Worm (Caenorhabditis elegans) whole organism, L4 larva: ENCODE results near the gene Y47D3A.1.

ENCODE experiments used
- D1046.2 ChIP-seq: fragments of 200-800 bp; sonication (Bioruptor generic); IDR thresholded peaks from 2 replicates; pipeline ENCODE4 v1.3.6; 2022; ENCODE audit warnings: missing genetic modification characterization, missing compliant biosample characterization
- F49E8.2 ChIP-seq: sonication (generic microtip); optimal IDR thresholded peaks from 2 replicates; lab custom pipeline; 2016; ENCODE audit warnings: missing compliant biosample characterization, mild to moderate bottlenecking, missing genetic modification characterization, borderline replicate concordance
- Y48G9A.11 ChIP-seq: fragments of 200-800 bp; sonication (Bioruptor generic); IDR thresholded peaks from 2 replicates; pipeline ENCODE4 v1.3.6; 2022; ENCODE audit warnings: missing genetic modification reagents, missing genetic modification characterization, missing compliant biosample characterization
- Y75B8A.6 ChIP-seq: fragments of 200-800 bp; sonication (Bioruptor generic); IDR thresholded peaks from 2 replicates; pipeline ENCODE4 v1.3.6; 2022; ENCODE audit warnings: missing genetic modification reagents, missing genetic modification characterization, missing compliant biosample characterization
- ceh-20 ChIP-seq: fragments of 200-800 bp; sonication (Bioruptor generic); IDR thresholded peaks from 2 replicates; pipeline ENCODE4 v1.3.6; 2022; ENCODE audit warnings: missing genetic modification reagents, missing genetic modification characterization, missing compliant biosample characterization
- ceh-32 ChIP-seq: sonication (generic microtip); optimal IDR thresholded peaks from 2 replicates; lab custom pipeline; 2016; ENCODE audit warnings: mild to moderate bottlenecking, missing genetic modification characterization, missing compliant biosample characterization; ENCODE audit not compliant: poor library complexity
- ceh-44 ChIP-seq: fragments of 200-800 bp; sonication (Bioruptor generic); IDR thresholded peaks from 2 replicates; pipeline ENCODE4 v1.3.6; 2022; ENCODE audit warnings: missing genetic modification reagents, missing genetic modification characterization, missing compliant biosample characterization
- ceh-82 ChIP-seq: sonication (generic microtip); optimal IDR thresholded peaks from 2 replicates; lab custom pipeline; 2017; ENCODE audit warnings: missing biosample characterization, missing genetic modification characterization
- daf-12 ChIP-seq: fragments of 150-350 bp; optimal IDR thresholded peaks from 2 replicates; lab custom pipeline; 2014; ENCODE audit warnings: missing biosample characterization, missing genetic modification reagents, missing genetic modification characterization
- daf-8 ChIP-seq: fragments of 200-800 bp; sonication (Bioruptor generic); IDR thresholded peaks from 2 replicates; pipeline ENCODE4 v1.3.6; 2022; ENCODE audit warnings: missing genetic modification characterization, missing compliant biosample characterization
- dmd-6 ChIP-seq: fragments of 200-800 bp; sonication (Bioruptor generic); IDR thresholded peaks from 2 replicates; pipeline ENCODE4 v1.3.6; 2022; ENCODE audit warnings: missing genetic modification reagents, missing genetic modification characterization, missing compliant biosample characterization
- dmd-9 ChIP-seq: fragments of 200-800 bp; sonication (Bioruptor generic); IDR thresholded peaks from 2 replicates; pipeline ENCODE4 v1.3.6; 2022; ENCODE audit warnings: missing genetic modification reagents, missing genetic modification characterization, missing compliant biosample characterization
- dpl-1 ChIP-seq: fragments of 150-350 bp; optimal IDR thresholded peaks from 2 replicates; lab custom pipeline; 2014; ENCODE audit warnings: missing biosample characterization, missing genetic modification reagents, missing genetic modification characterization
- egl-27 ChIP-seq: sonication (generic microtip); optimal IDR thresholded peaks from 3 replicates; lab custom pipeline; 2017; ENCODE audit warnings: missing biosample characterization, missing genetic modification reagents, missing genetic modification characterization
- fkh-10 ChIP-seq: fragments of 150-350 bp; optimal IDR thresholded peaks from 2 replicates; lab custom pipeline; 2014; ENCODE audit warnings: missing biosample characterization, missing genetic modification reagents, missing genetic modification characterization
- fos-1 ChIP-seq: fragments of 150-350 bp; optimal IDR thresholded peaks from 2 replicates; lab custom pipeline; 2014; ENCODE audit warnings: missing biosample characterization, missing genetic modification characterization
- hif-1 ChIP-seq, 2 experiments: sonication (generic microtip); optimal IDR thresholded peaks; 2 replicates each; lab custom pipeline; 2016 to 2017; ENCODE audit warnings: missing compliant biosample characterization in 2 of 2, missing genetic modification characterization in 2 of 2, missing genetic modification reagents in 2 of 2, missing genotype in 2 of 2, mild to moderate bottlenecking in 1 of 2
- hlh-11 ChIP-seq: fragments of 200-800 bp; sonication (Bioruptor generic); optimal IDR thresholded peaks from 2 replicates; lab custom pipeline; 2018; ENCODE audit warnings: mild to moderate bottlenecking, missing genetic modification characterization, missing compliant biosample characterization
- hlh-30 ChIP-seq: sonication (generic microtip); optimal IDR thresholded peaks from 2 replicates; lab custom pipeline; 2017; ENCODE audit warnings: antibody characterized with exemption, mild to moderate bottlenecking, missing genetic modification characterization, missing compliant biosample characterization; ENCODE audit not compliant: insufficient read depth
- hmg-1.1 ChIP-seq: fragments of 200-800 bp; sonication (Bioruptor generic); IDR thresholded peaks from 2 replicates; pipeline ENCODE4 v1.3.6; 2022; ENCODE audit warnings: missing genetic modification reagents, missing genetic modification characterization, missing compliant biosample characterization
- lim-7 ChIP-seq: fragments of 200-800 bp; sonication (Bioruptor generic); IDR thresholded peaks from 2 replicates; pipeline ENCODE4 v1.3.6; 2022; ENCODE audit warnings: missing genetic modification characterization, missing compliant biosample characterization
- lin-13 ChIP-seq: fragments of 150-350 bp; optimal IDR thresholded peaks from 2 replicates; lab custom pipeline; 2014; ENCODE audit warnings: missing biosample characterization, missing genetic modification reagents, missing genetic modification characterization
- lin-15B ChIP-seq: fragments of 150-350 bp; sonication (generic microtip); optimal IDR thresholded peaks from 3 replicates; lab custom pipeline; 2014; ENCODE audit warnings: missing biosample characterization, missing genetic modification characterization
- lin-38 ChIP-seq: fragments of 200-800 bp; sonication (Bioruptor generic); IDR thresholded peaks from 2 replicates; pipeline ENCODE4 v1.3.6; 2022; ENCODE audit warnings: missing genetic modification reagents, missing genetic modification characterization, missing compliant biosample characterization
- lsy-2 ChIP-seq, 2 experiments: fragments of 150-350 bp in 1 of 2; sonication (generic microtip) in 1 of 2; optimal IDR thresholded peaks; 2 replicates each; lab custom pipeline; 2014 to 2017; ENCODE audit warnings: missing biosample characterization in 2 of 2, missing genetic modification characterization in 2 of 2
- madf-5 ChIP-seq, 2 experiments: fragments of 200-800 bp; sonication (Bioruptor generic); IDR thresholded peaks; 2 replicates each; pipeline ENCODE4 v1.3.6; 2022; ENCODE audit warnings: missing compliant biosample characterization in 2 of 2, missing genetic modification characterization in 2 of 2
- mes-2 ChIP-seq: sonication (generic microtip); optimal IDR thresholded peaks from 2 replicates; lab custom pipeline; 2016; ENCODE audit warnings: missing genotype, mild to moderate bottlenecking, missing genetic modification characterization, missing compliant biosample characterization; ENCODE audit not compliant: poor library complexity, severe bottlenecking
- mxl-2 ChIP-seq: fragments of 200-800 bp; sonication (Bioruptor generic); conservative IDR thresholded peaks from 2 replicates; pipeline ENCODE4 v1.3.6; 2022; ENCODE audit warnings: missing genetic modification reagents, missing genetic modification characterization, missing compliant biosample characterization
- nhr-102 ChIP-seq: sonication (generic microtip); optimal IDR thresholded peaks from 2 replicates; lab custom pipeline; 2016; ENCODE audit warnings: mild to moderate bottlenecking, missing genetic modification characterization, moderate library complexity, missing compliant biosample characterization
- nhr-111 ChIP-seq: fragments of 200-800 bp; sonication (Bioruptor generic); optimal IDR thresholded peaks from 2 replicates; lab custom pipeline; 2018; ENCODE audit warnings: mild to moderate bottlenecking, missing genetic modification characterization, missing compliant biosample characterization
- nhr-237 ChIP-seq: sonication (generic microtip); optimal IDR thresholded peaks from 2 replicates; lab custom pipeline; 2017; ENCODE audit warnings: missing biosample characterization, missing genetic modification characterization
- nhr-42 ChIP-seq: fragments of 200-800 bp; sonication (Bioruptor generic); IDR thresholded peaks from 2 replicates; pipeline ENCODE4 v1.3.6; 2022; ENCODE audit warnings: missing genetic modification characterization, missing compliant biosample characterization
- nhr-48 ChIP-seq: sonication (generic microtip); optimal IDR thresholded peaks from 2 replicates; lab custom pipeline; 2016; ENCODE audit warnings: mild to moderate bottlenecking, missing genetic modification characterization, missing compliant biosample characterization
- php-3 ChIP-seq: fragments of 200-800 bp; sonication (Bioruptor generic); IDR thresholded peaks from 2 replicates; pipeline ENCODE4 v1.3.6; 2022; ENCODE audit warnings: missing genetic modification reagents, missing genetic modification characterization, missing compliant biosample characterization
- rbr-2 ChIP-seq: sonication (generic microtip); optimal IDR thresholded peaks from 2 replicates; lab custom pipeline; 2016; ENCODE audit warnings: missing genotype, missing genetic modification characterization, missing compliant biosample characterization
- saeg-2 ChIP-seq: fragments of 200-800 bp; sonication (Bioruptor generic); IDR thresholded peaks from 2 replicates; pipeline ENCODE4 v1.3.6; 2022; ENCODE audit warnings: missing genetic modification reagents, missing genetic modification characterization, missing compliant biosample characterization
- set-16 ChIP-seq: fragments of 200-800 bp; sonication (Bioruptor generic); IDR thresholded peaks from 2 replicates; pipeline ENCODE4 v1.3.6; 2022; ENCODE audit warnings: missing genetic modification reagents, missing genetic modification characterization, missing compliant biosample characterization
- snpc-1.2 ChIP-seq: fragments of 200-800 bp; sonication (Bioruptor generic); IDR thresholded peaks from 2 replicates; pipeline ENCODE4 v1.3.6; 2022; ENCODE audit warnings: missing genetic modification reagents, missing genetic modification characterization, missing compliant biosample characterization
- snpc-4 ChIP-seq: fragments of 150-350 bp; optimal IDR thresholded peaks from 2 replicates; lab custom pipeline; 2014; ENCODE audit warnings: missing biosample characterization, missing genetic modification characterization
- spr-1 ChIP-seq: sonication (generic microtip); optimal IDR thresholded peaks from 2 replicates; lab custom pipeline; 2016; ENCODE audit warnings: mild to moderate bottlenecking, missing genetic modification characterization, missing compliant biosample characterization
- tag-97 ChIP-seq: fragments of 200-800 bp; sonication (Bioruptor generic); IDR thresholded peaks from 2 replicates; pipeline ENCODE4 v1.3.6; 2022; ENCODE audit warnings: missing genetic modification characterization, missing compliant biosample characterization
- tra-1 ChIP-seq: fragments of 200-800 bp; sonication (Bioruptor generic); IDR thresholded peaks from 2 replicates; pipeline ENCODE4 v1.3.6; 2022; ENCODE audit warnings: missing genetic modification reagents, missing genetic modification characterization, missing compliant biosample characterization
- unc-130 ChIP-seq: sonication (generic microtip); optimal IDR thresholded peaks from 2 replicates; lab custom pipeline; 2016; ENCODE audit warnings: missing genetic modification reagents, missing genetic modification characterization, missing compliant biosample characterization
- vab-7 ChIP-seq: fragments of 200-800 bp; sonication (Bioruptor generic); IDR thresholded peaks from 2 replicates; pipeline ENCODE4 v1.3.6; 2022; ENCODE audit warnings: missing genetic modification reagents, missing genetic modification characterization, missing compliant biosample characterization
- zfp-2 ChIP-seq: sonication (generic microtip); optimal IDR thresholded peaks from 2 replicates; lab custom pipeline; 2016; ENCODE audit warnings: mild to moderate bottlenecking, missing genetic modification characterization, missing compliant biosample characterization
- ztf-11 ChIP-seq: fragments of 150-350 bp; optimal IDR thresholded peaks from 2 replicates; lab custom pipeline; 2014; ENCODE audit warnings: missing biosample characterization, missing genetic modification characterization
- ztf-7 ChIP-seq: fragments of 150-350 bp; optimal IDR thresholded peaks from 2 replicates; lab custom pipeline; 2014; ENCODE audit warnings: missing biosample characterization, missing genetic modification characterization

Y47D3A.1 gene

ce11 chrIII:11123844-11124243 lies 17.8 kb downstream of the Y47D3A.1 start:
- TF ChIP-seq Y48G9A.11 (GFP tag; lab: Robert Waterston, UW) (0 out of 2 replicates have a peak, but pooled peaks have one; percentile 18), ceh-82 (no peak), set-16 (GFP tag; lab: Robert Waterston, UW) (0 out of 2 replicates have a peak, but pooled peaks have one; percentile 15), lin-38 (GFP tag; lab: Robert Waterston, UW) (peak; percentile 49), vab-7 (GFP tag; lab: Robert Waterston, UW) (0 out of 2 replicates have a peak, but pooled peaks have one; percentile 19), hmg-1.1 (no peak), unc-130 (GFP tag; lab: Kevin White, UChicago) (no peak), Y75B8A.6 (GFP tag; lab: Robert Waterston, UW) (no peak)
- TF ChIP-seq, all 104 proteins: peak for 4

ce11 chrIII:11119176-11119853 lies 22.3 kb downstream of the Y47D3A.1 start, which contains the start of the genes sup-35 and Y48A6C.4:
TSS of gene sup-35 (minus strand) at chrIII:11119226.
TSS of gene Y48A6C.4 (plus strand) at chrIII:11119803.
- TF ChIP-seq snpc-4 (tag; lab: Kevin White, UChicago), result peak; percentile 13
- TF ChIP-seq daf-12 (tag; lab: Kevin White, UChicago), result no peak
- TF ChIP-seq nhr-111 (GFP tag; lab: Kevin White, UChicago), result no peak
- peak; percentile 93 for TF ChIP-seq dpl-1
- TF ChIP-seq daf-8 (GFP tag; lab: Robert Waterston, UW), result no peak
- TF ChIP-seq php-3, result no peak
- peak in 1 of 2 experiments; percentile 87 for TF ChIP-seq hif-1 (tag; optimal IDR thresholded peaks at IDR 0.05; lab: Kevin White, UChicago)
- TF ChIP-seq lim-7 (GFP tag; lab: Robert Waterston, UW), result no peak
- no peak for TF ChIP-seq ceh-20 (GFP tag; lab: Robert Waterston, UW)
- no peak for TF ChIP-seq F49E8.2 (tag; lab: Kevin White, UChicago)
- no peak for TF ChIP-seq Y75B8A.6 (GFP tag; lab: Robert Waterston, UW)
- TF ChIP-seq madf-5 (GFP tag; IDR thresholded peaks at IDR 0.05; lab: Robert Waterston, UW), result no peak
- peak; percentile 58 for TF ChIP-seq lin-15B (tag; lab: Kevin White, UChicago)
- no peak for TF ChIP-seq nhr-237 (tag; lab: Kevin White, UChicago)
- peak; percentile 96 for TF ChIP-seq mes-2 (tag; lab: Kevin White, UChicago)
- no peak for TF ChIP-seq zfp-2
- TF ChIP-seq Y48G9A.11 (GFP tag; lab: Robert Waterston, UW), result no peak
- no peak for TF ChIP-seq D1046.2 (GFP tag; lab: Robert Waterston, UW)
- TF ChIP-seq fkh-10 (GFP tag; lab: Kevin White, UChicago), result peak; percentile 37
- no peak for TF ChIP-seq ceh-32 (tag; lab: Kevin White, UChicago)
- TF ChIP-seq ceh-82, result no peak
- TF ChIP-seq tra-1, result no peak
- peak; percentile 47 for TF ChIP-seq hlh-11
- TF ChIP-seq snpc-1.2 (GFP tag; lab: Robert Waterston, UW), result no peak
- TF ChIP-seq dmd-9 (GFP tag; lab: Robert Waterston, UW), result 0 out of 2 replicates have a peak, but pooled peaks have one; percentile 5
- no peak for TF ChIP-seq mxl-2 (GFP tag; lab: Robert Waterston, UW)
- peak; percentile 63; the same call in 1 of the 2 replicates for TF ChIP-seq ceh-44
- no peak for TF ChIP-seq nhr-48
- peak; percentile 50 for TF ChIP-seq nhr-102 (tag; lab: Kevin White, UChicago)
- TF ChIP-seq dmd-6, result peak; percentile 31; the same call in 1 of the 2 replicates
- TF ChIP-seq egl-27 (tag; lab: Kevin White, UChicago), result no peak
- peak; percentile 67 for TF ChIP-seq ztf-7
- peak; percentile 61 for TF ChIP-seq lin-13
- TF ChIP-seq lsy-2 (tag; optimal IDR thresholded peaks at IDR 0.05; lab: Kevin White, UChicago), result peak in 1 of 2 experiments; percentile 87
- TF ChIP-seq nhr-42 (GFP tag; lab: Robert Waterston, UW), result no peak
- no peak for TF ChIP-seq tag-97
- no peak for TF ChIP-seq ztf-11 (tag; lab: Kevin White, UChicago)
- peak; percentile 21 for TF ChIP-seq spr-1 (tag; lab: Kevin White, UChicago)
- no peak for TF ChIP-seq saeg-2
- TF ChIP-seq hlh-30 (tag; lab: Kevin White, UChicago), result peak; percentile 51
- no peak for TF ChIP-seq fos-1
- TF ChIP-seq rbr-2 (tag; lab: Kevin White, UChicago), result peak; percentile 78
